Fruit fly (Drosophila melanogaster) whole organism, adult: ENCODE data around the gene Kaz-m1.

Experiments
- cnc ChIP-seq, 2 experiments: fragments of >200 bp; optimal IDR thresholded peaks; 2 replicates each; lab custom pipeline; 2017
- kay ChIP-seq: fragments of 200-800 bp; sonication (Bioruptor generic); peaks from one replicate; lab custom pipeline; 2016; ENCODE audit warnings: missing biosample characterization, missing genetic modification characterization, borderline replicate concordance

- no peak for TF ChIP-seq cnc (optimal IDR thresholded peaks at IDR 0.05; lab: Kevin White, UChicago)
- TF ChIP-seq kay: no peak
These were observed 18.1 kb downstream of the Kaz-m1 start for dm6 chr3R:26032611-26033001.
